Worm (Caenorhabditis elegans) whole organism, L4 larva: ENCODE data around the gene twk-10.

Source experiments
- F44E2.7 ChIP-seq: fragments of 200-800 bp; sonication (Bioruptor generic); IDR thresholded peaks from 2 replicates; pipeline ENCODE4 v2.1.2; 2022; ENCODE audit warnings: missing genetic modification characterization, missing compliant biosample characterization
- hlh-30 ChIP-seq: sonication (generic microtip); optimal IDR thresholded peaks from 2 replicates; lab custom pipeline; 2017; ENCODE audit warnings: antibody characterized with exemption, mild to moderate bottlenecking, missing genetic modification characterization, missing compliant biosample characterization; ENCODE audit not compliant: insufficient read depth
- mes-2 ChIP-seq: sonication (generic microtip); optimal IDR thresholded peaks from 2 replicates; lab custom pipeline; 2016; ENCODE audit warnings: missing genotype, mild to moderate bottlenecking, missing genetic modification characterization, missing compliant biosample characterization; ENCODE audit not compliant: poor library complexity, severe bottlenecking
- nhr-11 ChIP-seq: fragments of 150-350 bp; optimal IDR thresholded peaks from 2 replicates; lab custom pipeline; 2014; ENCODE audit warnings: missing biosample characterization, missing genetic modification characterization
- nhr-28 ChIP-seq: fragments of 150-350 bp; optimal IDR thresholded peaks from 2 replicates; lab custom pipeline; 2014; ENCODE audit warnings: missing biosample characterization, missing genetic modification characterization

DNA sequence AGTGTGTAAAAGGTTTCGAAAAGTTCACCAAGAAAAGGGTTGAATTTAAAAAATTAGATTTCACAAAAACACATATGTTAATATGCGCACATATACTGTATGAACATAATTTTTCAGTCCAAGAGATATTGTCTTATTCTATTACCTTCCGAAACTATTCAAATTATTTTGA is 34.0 kb upstream of the twk-10 start, which contains the start of gene F46E10.3:
- no peak for TF ChIP-seq F44E2.7 (GFP tag; lab: Robert Waterston, UW)
- no peak for TF ChIP-seq hlh-30 (tag; lab: Kevin White, UChicago)
- no peak for TF ChIP-seq nhr-28 (tag; lab: Kevin White, UChicago)
- TF ChIP-seq mes-2 (tag; lab: Kevin White, UChicago): no peak
- no peak for TF ChIP-seq nhr-11
